Worm (Caenorhabditis elegans) whole organism, L4 larva: Measurements from ENCODE around the gene R07B7.2.
A peak's percentile ranks its signal among the peaks of the same experiment; 100 is the strongest.

Experiments used
- D1046.2 ChIP-seq: fragments of 200-800 bp; sonication (Bioruptor generic); IDR thresholded peaks from 2 replicates; pipeline ENCODE4 v1.3.6; 2022; ENCODE audit warnings: missing genetic modification characterization, missing compliant biosample characterization
- F10B5.3 ChIP-seq: sonication (generic microtip); optimal IDR thresholded peaks from 2 replicates; lab custom pipeline; 2016; ENCODE audit warnings: mild to moderate bottlenecking, missing genetic modification characterization, missing compliant biosample characterization
- F26F4.8 ChIP-seq: fragments of 200-800 bp; sonication (Bioruptor generic); conservative IDR thresholded peaks from 2 replicates; pipeline ENCODE4 v1.3.6; 2022; ENCODE audit warnings: missing genetic modification characterization, missing compliant biosample characterization
- F49E8.2 ChIP-seq: sonication (generic microtip); optimal IDR thresholded peaks from 2 replicates; lab custom pipeline; 2016; ENCODE audit warnings: missing compliant biosample characterization, mild to moderate bottlenecking, missing genetic modification characterization, borderline replicate concordance
- T20F7.1 ChIP-seq: fragments of 200-800 bp; sonication (Bioruptor generic); optimal IDR thresholded peaks from 2 replicates; lab custom pipeline; 2018; ENCODE audit warnings: mild to moderate bottlenecking, missing genetic modification characterization, missing compliant biosample characterization
- T26A8.4 ChIP-seq: fragments of 200-800 bp; sonication (Bioruptor generic); IDR thresholded peaks from 2 replicates; pipeline ENCODE4 v1.3.6; 2022; ENCODE audit warnings: missing genetic modification characterization, missing compliant biosample characterization
- ZK546.5 ChIP-seq, 2 experiments: sonication (generic microtip); optimal IDR thresholded peaks; 2 replicates each; lab custom pipeline; 2017; ENCODE audit warnings: missing biosample characterization in 2 of 2, missing genetic modification characterization in 2 of 2
- ceh-20 ChIP-seq: fragments of 200-800 bp; sonication (Bioruptor generic); IDR thresholded peaks from 2 replicates; pipeline ENCODE4 v1.3.6; 2022; ENCODE audit warnings: missing genetic modification reagents, missing genetic modification characterization, missing compliant biosample characterization
- ceh-32 ChIP-seq: sonication (generic microtip); optimal IDR thresholded peaks from 2 replicates; lab custom pipeline; 2016; ENCODE audit warnings: mild to moderate bottlenecking, missing genetic modification characterization, missing compliant biosample characterization; ENCODE audit not compliant: poor library complexity
- ceh-82 ChIP-seq: sonication (generic microtip); optimal IDR thresholded peaks from 2 replicates; lab custom pipeline; 2017; ENCODE audit warnings: missing biosample characterization, missing genetic modification characterization
- cey-2 ChIP-seq: sonication (generic microtip); optimal IDR thresholded peaks from 3 replicates; lab custom pipeline; 2017; ENCODE audit warnings: missing genetic modification characterization, mild to moderate bottlenecking, missing compliant biosample characterization, antibody characterized with exemption, borderline replicate concordance; ENCODE audit not compliant: insufficient read depth
- dpl-1 ChIP-seq: fragments of 150-350 bp; optimal IDR thresholded peaks from 2 replicates; lab custom pipeline; 2014; ENCODE audit warnings: missing biosample characterization, missing genetic modification reagents, missing genetic modification characterization
- dve-1 ChIP-seq: sonication (generic microtip); optimal IDR thresholded peaks from 2 replicates; lab custom pipeline; 2017; ENCODE audit warnings: antibody characterized with exemption, mild to moderate bottlenecking, missing genetic modification characterization, missing compliant biosample characterization; ENCODE audit not compliant: insufficient read depth
- egl-27 ChIP-seq: sonication (generic microtip); optimal IDR thresholded peaks from 3 replicates; lab custom pipeline; 2017; ENCODE audit warnings: missing biosample characterization, missing genetic modification reagents, missing genetic modification characterization
- egl-43 ChIP-seq: fragments of 200-800 bp; sonication (Bioruptor generic); IDR thresholded peaks from 2 replicates; pipeline ENCODE4 v1.3.6; 2022; ENCODE audit warnings: missing genetic modification reagents, missing genetic modification characterization, missing compliant biosample characterization
- hlh-11 ChIP-seq: fragments of 200-800 bp; sonication (Bioruptor generic); optimal IDR thresholded peaks from 2 replicates; lab custom pipeline; 2018; ENCODE audit warnings: mild to moderate bottlenecking, missing genetic modification characterization, missing compliant biosample characterization
- hlh-30 ChIP-seq: sonication (generic microtip); optimal IDR thresholded peaks from 2 replicates; lab custom pipeline; 2017; ENCODE audit warnings: antibody characterized with exemption, mild to moderate bottlenecking, missing genetic modification characterization, missing compliant biosample characterization; ENCODE audit not compliant: insufficient read depth
- jun-1 ChIP-seq: fragments of 150-350 bp; optimal IDR thresholded peaks from 2 replicates; lab custom pipeline; 2014; ENCODE audit warnings: missing biosample characterization, missing genetic modification reagents, missing genetic modification characterization
- lim-7 ChIP-seq: fragments of 200-800 bp; sonication (Bioruptor generic); IDR thresholded peaks from 2 replicates; pipeline ENCODE4 v1.3.6; 2022; ENCODE audit warnings: missing genetic modification characterization, missing compliant biosample characterization
- lin-1 ChIP-seq: fragments of 200-800 bp; sonication (Bioruptor generic); IDR thresholded peaks from 2 replicates; pipeline ENCODE4 v1.3.6; 2022; ENCODE audit warnings: missing genetic modification reagents, missing genetic modification characterization, missing compliant biosample characterization
- lin-29 ChIP-seq: fragments of 200-800 bp; sonication (Bioruptor generic); IDR thresholded peaks from 2 replicates; pipeline ENCODE4 v1.3.6; 2022; ENCODE audit warnings: missing genetic modification reagents, missing genetic modification characterization, missing compliant biosample characterization
- mdl-1 ChIP-seq, 2 experiments: fragments of 150-350 bp in 1 of 2; sonication (generic microtip) in 1 of 2; optimal IDR thresholded peaks; 2 replicates each; lab custom pipeline; 2014 to 2017; ENCODE audit warnings: missing biosample characterization in 2 of 2, missing genetic modification characterization in 2 of 2
- mep-1 ChIP-seq: fragments of 150-350 bp; sonication (generic microtip); optimal IDR thresholded peaks from 3 replicates; lab custom pipeline; 2014; ENCODE audit warnings: missing biosample characterization, missing genetic modification characterization
- nhr-10 ChIP-seq: fragments of 150-350 bp; optimal IDR thresholded peaks from 2 replicates; lab custom pipeline; 2014; ENCODE audit warnings: missing biosample characterization, missing genetic modification characterization
- nhr-48 ChIP-seq: sonication (generic microtip); optimal IDR thresholded peaks from 2 replicates; lab custom pipeline; 2016; ENCODE audit warnings: mild to moderate bottlenecking, missing genetic modification characterization, missing compliant biosample characterization
- nhr-77 ChIP-seq: fragments of 150-350 bp; optimal IDR thresholded peaks from 2 replicates; lab custom pipeline; 2014; ENCODE audit warnings: missing biosample characterization, missing genetic modification characterization
- php-3 ChIP-seq: fragments of 200-800 bp; sonication (Bioruptor generic); IDR thresholded peaks from 2 replicates; pipeline ENCODE4 v1.3.6; 2022; ENCODE audit warnings: missing genetic modification reagents, missing genetic modification characterization, missing compliant biosample characterization
- pqm-1 ChIP-seq: sonication (generic microtip); optimal IDR thresholded peaks from 2 replicates; lab custom pipeline; 2017; ENCODE audit warnings: missing biosample characterization, missing genetic modification characterization
- skn-1 ChIP-seq: fragments of 150-350 bp; optimal IDR thresholded peaks from 2 replicates; lab custom pipeline; 2014; ENCODE audit warnings: missing biosample characterization, missing genetic modification characterization
- tag-97 ChIP-seq: fragments of 200-800 bp; sonication (Bioruptor generic); IDR thresholded peaks from 2 replicates; pipeline ENCODE4 v1.3.6; 2022; ENCODE audit warnings: missing genetic modification characterization, missing compliant biosample characterization
- tra-1 ChIP-seq: fragments of 200-800 bp; sonication (Bioruptor generic); IDR thresholded peaks from 2 replicates; pipeline ENCODE4 v1.3.6; 2022; ENCODE audit warnings: missing genetic modification reagents, missing genetic modification characterization, missing compliant biosample characterization
- unc-130 ChIP-seq: sonication (generic microtip); optimal IDR thresholded peaks from 2 replicates; lab custom pipeline; 2016; ENCODE audit warnings: missing genetic modification reagents, missing genetic modification characterization, missing compliant biosample characterization
- unc-62 ChIP-seq, 3 experiments: fragments of 150-350 bp in 1 of 3; sonication (generic microtip); optimal IDR thresholded peaks in 2 of 3; peaks in 1 of 3; 1 replicate in 1 of 3; 2 replicates in 2 of 3; lab custom pipeline; 2014 to 2017; ENCODE audit warnings: missing biosample characterization in 3 of 3, missing genetic modification characterization in 3 of 3, missing genetic modification reagents in 3 of 3, missing genotype in 1 of 3
- zag-1 ChIP-seq: fragments of 150-350 bp; optimal IDR thresholded peaks from 2 replicates; lab custom pipeline; 2014; ENCODE audit warnings: missing biosample characterization, missing genetic modification characterization
- zfp-2 ChIP-seq: sonication (generic microtip); optimal IDR thresholded peaks from 2 replicates; lab custom pipeline; 2016; ENCODE audit warnings: mild to moderate bottlenecking, missing genetic modification characterization, missing compliant biosample characterization
- zfp-3 ChIP-seq: fragments of 200-800 bp; sonication (Bioruptor generic); conservative IDR thresholded peaks from 2 replicates; pipeline ENCODE4 v1.3.6; 2022; ENCODE audit warnings: missing genetic modification reagents, missing genetic modification characterization, missing compliant biosample characterization
- zip-11 ChIP-seq: fragments of 200-800 bp; sonication (Bioruptor generic); IDR thresholded peaks from 2 replicates; pipeline ENCODE4 v1.3.6; 2022; ENCODE audit warnings: missing genetic modification characterization, missing compliant biosample characterization
- zip-2 ChIP-seq: fragments of 150-350 bp; optimal IDR thresholded peaks from 2 replicates; lab custom pipeline; 2014; ENCODE audit warnings: missing biosample characterization, missing genetic modification characterization

Gene R07B7.2

ce11 chrV:12063036-12063435 lies 3.5 kb upstream of the R07B7.2 start, which contains the start of gene clh-6 (continued):
- TF ChIP-seq unc-130 (GFP tag; lab: Kevin White, UChicago) (no peak), D1046.2 (0 out of 2 replicates have a peak, but pooled peaks have one; percentile 66), zfp-3 (GFP tag; lab: Robert Waterston, UW) (0 out of 2 replicates have a peak, but pooled peaks have one; percentile 43), ZK546.5 (tag; optimal IDR thresholded peaks at IDR 0.05; lab: Kevin White, UChicago) (no peak), lin-1 (GFP tag; lab: Robert Waterston, UW) (no peak), cey-2 (no peak), dve-1 (tag; lab: Kevin White, UChicago) (peak; percentile 24), zfp-2 (tag; lab: Kevin White, UChicago) (no peak), ceh-82 (tag; lab: Kevin White, UChicago) (no peak), ceh-20 (no peak), F10B5.3 (no peak), dpl-1 (GFP tag; lab: Kevin White, UChicago) (no peak), zip-11 (GFP tag; lab: Robert Waterston, UW) (no peak), tra-1 (GFP tag; lab: Robert Waterston, UW) (no peak), T20F7.1 (GFP tag; lab: Kevin White, UChicago) (no peak), lim-7 (GFP tag; lab: Robert Waterston, UW) (no peak), nhr-10 (tag; lab: Kevin White, UChicago) (no peak), jun-1 (tag; lab: Kevin White, UChicago) (no peak), egl-43 (0 out of 2 replicates have a peak, but pooled peaks have one; percentile 34), php-3 (GFP tag; lab: Robert Waterston, UW) (no peak), T26A8.4 (GFP tag; lab: Robert Waterston, UW) (0 out of 2 replicates have a peak, but pooled peaks have one; percentile 36), zag-1 (tag; lab: Kevin White, UChicago) (no peak)

DNA sequence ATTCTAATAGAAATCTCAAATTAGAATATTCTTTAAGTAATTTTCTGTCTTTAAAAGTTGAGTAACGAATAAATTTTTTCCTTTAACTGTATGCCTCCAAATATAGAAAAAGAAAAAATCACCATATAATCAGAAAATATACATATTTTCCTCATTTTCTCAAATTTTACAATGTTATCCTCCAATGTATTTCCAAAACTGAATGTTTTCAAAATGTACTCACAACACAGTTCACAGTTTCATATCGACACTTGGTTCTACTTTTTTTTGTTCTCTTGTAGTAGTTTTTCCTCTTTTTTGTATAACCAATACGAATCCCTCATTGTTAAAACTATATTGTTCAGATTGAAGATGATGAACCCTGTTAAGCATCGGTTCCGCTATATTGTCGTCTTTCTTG lies 6.0 kb downstream of the R07B7.2 start, which contains the start of gene F10C2.7:
F10C2.7 (plus strand) TSS at position 301 of the 400 bp plus-strand sequence.
- TF ChIP-seq pqm-1: no peak
- no peak for TF ChIP-seq nhr-77 (tag; lab: Kevin White, UChicago)
- no peak for TF ChIP-seq F26F4.8 (GFP tag; lab: Robert Waterston, UW)
- TF ChIP-seq mdl-1 (tag; optimal IDR thresholded peaks at IDR 0.05; lab: Kevin White, UChicago): no peak
- no peak for TF ChIP-seq lin-29 (GFP tag; lab: Robert Waterston, UW)
- TF ChIP-seq ceh-32 (tag; lab: Kevin White, UChicago): no peak
- TF ChIP-seq F49E8.2 (tag; lab: Kevin White, UChicago): no peak
- no peak for TF ChIP-seq hlh-30 (tag; lab: Kevin White, UChicago)
- TF ChIP-seq T26A8.4 (GFP tag; lab: Robert Waterston, UW): no peak
- TF ChIP-seq nhr-48 (tag; lab: Kevin White, UChicago): no peak
- no peak for TF ChIP-seq zip-2 (tag; lab: Kevin White, UChicago)
- no peak for TF ChIP-seq hlh-11
- no peak for TF ChIP-seq skn-1 (tag; lab: Kevin White, UChicago)
- no peak for TF ChIP-seq egl-27

ce11 chrV:12048445-12048844 lies 11.1 kb downstream of the R07B7.2 start, which contains the start of gene dars-2:
dars-2 (plus strand) TSS chrV:12048745.
- no peak for TF ChIP-seq nhr-77 (tag; lab: Kevin White, UChicago)
- TF ChIP-seq mep-1 (tag; lab: Kevin White, UChicago): no peak
- TF ChIP-seq unc-62 (GFP tag; optimal IDR thresholded peaks at IDR 0.05 in 1 of 2; lab: Kevin White, UChicago): peak in 1 of 2 experiments; percentile 37
- no peak for TF ChIP-seq unc-62 (tag; optimal IDR thresholded peaks at IDR 0.05; lab: Kevin White, UChicago)
- TF ChIP-seq tag-97 (GFP tag; lab: Robert Waterston, UW): no peak
